Fruit fly (Drosophila melanogaster) whole organism, embryonic: ENCODE data around the gene Pmm2.

Source experiments
- Ada2b ChIP-seq: fragments of 200-800 bp; sonication (Bioruptor generic); IDR thresholded peaks from 2 replicates; pipeline ENCODE4 v1.3.6; 2022; ENCODE audit warnings: missing biosample characterization, missing genetic modification characterization
- C15 ChIP-seq: fragments of 200-800 bp; sonication (Bioruptor generic); IDR thresholded peaks from 3 replicates; pipeline ENCODE4 v1.3.6; 2022; ENCODE audit warnings: missing biosample characterization, missing genetic modification characterization
- CG10147 ChIP-seq: fragments of 200-800 bp; sonication (Bioruptor generic); optimal IDR thresholded peaks from 2 replicates; lab custom pipeline; 2019; ENCODE audit warnings: missing biosample characterization, mild to moderate bottlenecking, missing genetic modification characterization, moderate library complexity
- CG10654 ChIP-seq: fragments of 200-800 bp; sonication (Bioruptor generic); optimal IDR thresholded peaks from 2 replicates; lab custom pipeline; 2016; ENCODE audit warnings: missing biosample characterization, missing genetic modification characterization
- CG12071 ChIP-seq: fragments of 200-800 bp; sonication (Bioruptor generic); optimal IDR thresholded peaks from 3 replicates; lab custom pipeline; 2018; ENCODE audit warnings: missing biosample characterization, mild to moderate bottlenecking, missing genetic modification characterization
- CG12942 ChIP-seq: fragments of 200-800 bp; sonication (Bioruptor generic); optimal IDR thresholded peaks from 3 replicates; lab custom pipeline; 2016; ENCODE audit warnings: missing biosample characterization, missing genetic modification characterization
- CG13296 ChIP-seq: fragments of 200-800 bp; sonication (Bioruptor generic); optimal IDR thresholded peaks from 3 replicates; lab custom pipeline; 2018; ENCODE audit warnings: missing biosample characterization, mild to moderate bottlenecking, missing genetic modification characterization
- CG14441 ChIP-seq: fragments of 200-800 bp; sonication (Bioruptor generic); IDR thresholded peaks from 2 replicates; pipeline ENCODE4 v1.3.6; 2022; ENCODE audit warnings: missing biosample characterization, missing genetic modification characterization
- CG15269 ChIP-seq: fragments of 200-800 bp; sonication (Bioruptor generic); optimal IDR thresholded peaks from 2 replicates; lab custom pipeline; 2018; ENCODE audit warnings: missing biosample characterization, mild to moderate bottlenecking, missing genetic modification characterization, moderate library complexity
- CG15601 ChIP-seq: fragments of 200-800 bp; sonication (Bioruptor generic); optimal IDR thresholded peaks from 3 replicates; lab custom pipeline; 2019; ENCODE audit warnings: missing biosample characterization, mild to moderate bottlenecking, missing genetic modification characterization, moderate library complexity
- CG15696 ChIP-seq: fragments of 200-800 bp; sonication (Bioruptor generic); optimal IDR thresholded peaks from 2 replicates; lab custom pipeline; 2019; ENCODE audit warnings: missing biosample characterization, mild to moderate bottlenecking, missing genetic modification characterization, moderate library complexity
- CG1602 ChIP-seq: fragments of 200-800 bp; sonication (Bioruptor generic); optimal IDR thresholded peaks from 3 replicates; lab custom pipeline; 2016; ENCODE audit warnings: missing biosample characterization, missing genetic modification characterization
- CG1603 ChIP-seq: fragments of 200-800 bp; sonication (Bioruptor generic); optimal IDR thresholded peaks from 2 replicates; lab custom pipeline; 2019; ENCODE audit warnings: missing biosample characterization, mild to moderate bottlenecking, missing genetic modification characterization, moderate library complexity
- CG17359 ChIP-seq: fragments of 200-800 bp; sonication (Bioruptor generic); optimal IDR thresholded peaks from 3 replicates; lab custom pipeline; 2018; ENCODE audit warnings: missing biosample characterization, mild to moderate bottlenecking, missing genetic modification characterization, moderate library complexity
- CG17829 ChIP-seq: fragments of 200-800 bp; optimal IDR thresholded peaks from 2 replicates; lab custom pipeline; 2019; ENCODE audit warnings: missing biosample characterization, mild to moderate bottlenecking, missing genetic modification characterization, moderate library complexity
- CG2712 ChIP-seq: fragments of 200-800 bp; optimal IDR thresholded peaks from 3 replicates; lab custom pipeline; 2019; ENCODE audit warnings: missing biosample characterization, mild to moderate bottlenecking, missing genetic modification characterization, moderate library complexity
- CG31441 ChIP-seq: fragments of 200-800 bp; sonication (Bioruptor generic); IDR thresholded peaks from 2 replicates; pipeline ENCODE4 v1.3.6; 2022; ENCODE audit warnings: missing biosample characterization, missing genetic modification characterization
- CG33213 ChIP-seq: fragments of 200-800 bp; sonication (Bioruptor generic); optimal IDR thresholded peaks from 3 replicates; lab custom pipeline; 2016; ENCODE audit warnings: missing biosample characterization, missing genetic modification characterization
- CG34224 ChIP-seq: fragments of 200-800 bp; sonication (Bioruptor generic); IDR thresholded peaks from 3 replicates; pipeline ENCODE4 v1.3.6; 2022; ENCODE audit warnings: missing biosample characterization, missing genetic modification characterization; ENCODE audit not compliant: partially characterized antibody
- CG5953 ChIP-seq: fragments of 200-800 bp; sonication (Bioruptor generic); IDR thresholded peaks from 2 replicates; pipeline ENCODE4 v1.3.6; 2022; ENCODE audit warnings: missing biosample characterization, missing genetic modification characterization
- CG6791 ChIP-seq: fragments of 200-800 bp; sonication (Bioruptor generic); IDR thresholded peaks from 3 replicates; pipeline ENCODE4 v1.3.6; 2022; ENCODE audit warnings: missing biosample characterization, missing genetic modification characterization; ENCODE audit not compliant: partially characterized antibody
- CG7839 ChIP-seq: fragments of 200-800 bp; sonication (Bioruptor generic); optimal IDR thresholded peaks from 3 replicates; lab custom pipeline; 2018; ENCODE audit warnings: missing biosample characterization, mild to moderate bottlenecking, missing genetic modification characterization, moderate library complexity
- CG7987 ChIP-seq: fragments of 200-800 bp; sonication (Bioruptor generic); optimal IDR thresholded peaks from 2 replicates; lab custom pipeline; 2018; ENCODE audit warnings: missing biosample characterization, mild to moderate bottlenecking, missing genetic modification characterization, moderate library complexity
- CG9932 ChIP-seq: fragments of 200-800 bp; sonication (Bioruptor generic); IDR thresholded peaks from 2 replicates; pipeline ENCODE4 v1.3.6; 2022; ENCODE audit warnings: missing biosample characterization, missing genetic modification characterization
- D19B ChIP-seq: fragments of 200-800 bp; sonication (Bioruptor generic); optimal IDR thresholded peaks from 2 replicates; lab custom pipeline; 2017; ENCODE audit warnings: missing biosample characterization, mild to moderate bottlenecking, missing genetic modification characterization
- Dad ChIP-seq: fragments of 200-800 bp; sonication (Bioruptor generic); optimal IDR thresholded peaks from 3 replicates; lab custom pipeline; 2016; ENCODE audit warnings: missing biosample characterization, missing genetic modification characterization
- Doc3 ChIP-seq: fragments of 200-800 bp; sonication (Bioruptor generic); IDR thresholded peaks from 3 replicates; pipeline ENCODE4 v1.3.6; 2022; ENCODE audit warnings: missing biosample characterization, missing genetic modification characterization; ENCODE audit not compliant: partially characterized antibody
- H2.0 ChIP-seq: fragments of 200-800 bp; sonication (Bioruptor generic); IDR thresholded peaks from 2 replicates; pipeline ENCODE4 v1.3.6; 2022; ENCODE audit warnings: missing biosample characterization, missing genetic modification characterization
- HHEX ChIP-seq: fragments of 200-800 bp; sonication (Bioruptor generic); optimal IDR thresholded peaks from 3 replicates; lab custom pipeline; 2017; ENCODE audit warnings: missing biosample characterization, mild to moderate bottlenecking, missing genetic modification characterization, missing genetic modification reagents
- Jarid2 ChIP-seq: fragments of 200-800 bp; sonication (Bioruptor generic); optimal IDR thresholded peaks from 3 replicates; lab custom pipeline; 2017; ENCODE audit warnings: mild to moderate bottlenecking, missing biosample characterization, missing genetic modification reagents, missing genetic modification characterization
- Max ChIP-seq: fragments of 200-800 bp; sonication (Bioruptor generic); optimal IDR thresholded peaks from 2 replicates; lab custom pipeline; 2016; ENCODE audit warnings: missing biosample characterization, mild to moderate bottlenecking, missing genetic modification characterization
- NFAT ChIP-seq: fragments of 200-800 bp; sonication (Bioruptor generic); IDR thresholded peaks from 2 replicates; pipeline ENCODE4 v1.3.6; 2022; ENCODE audit warnings: missing biosample characterization, missing genetic modification characterization
- Rx ChIP-seq: fragments of 200-800 bp; sonication (Bioruptor generic); IDR thresholded peaks from 2 replicates; pipeline ENCODE4 v1.3.6; 2022; ENCODE audit warnings: missing biosample characterization, missing genetic modification characterization
- Spps ChIP-seq: fragments of 200-800 bp; sonication (Bioruptor generic); optimal IDR thresholded peaks from 2 replicates; lab custom pipeline; 2018; ENCODE audit warnings: missing biosample characterization, mild to moderate bottlenecking, missing genetic modification characterization
- YL-1 ChIP-seq: fragments of 200-800 bp; sonication (Bioruptor generic); optimal IDR thresholded peaks from 3 replicates; lab custom pipeline; 2017; ENCODE audit warnings: missing biosample characterization, mild to moderate bottlenecking, missing genetic modification characterization
- al ChIP-seq: fragments of 200-800 bp; sonication (Bioruptor generic); IDR thresholded peaks from 2 replicates; pipeline ENCODE4 v1.3.6; 2022; ENCODE audit warnings: missing biosample characterization, missing genetic modification characterization
- az2 ChIP-seq: fragments of 200-800 bp; sonication (Bioruptor generic); optimal IDR thresholded peaks from 3 replicates; lab custom pipeline; 2016; ENCODE audit warnings: missing biosample characterization, missing genetic modification characterization
- chn ChIP-seq: fragments of 200-800 bp; sonication (Bioruptor generic); optimal IDR thresholded peaks from 2 replicates; lab custom pipeline; 2016; ENCODE audit warnings: missing biosample characterization, missing genetic modification characterization
- ci ChIP-seq: fragments of 200-800 bp; sonication (Bioruptor generic); IDR thresholded peaks from 3 replicates; pipeline ENCODE4 v1.3.6; 2022; ENCODE audit warnings: missing biosample characterization, missing genetic modification characterization
- dmrt11E ChIP-seq: fragments of 200-800 bp; sonication (Bioruptor generic); optimal IDR thresholded peaks from 3 replicates; lab custom pipeline; 2018; ENCODE audit warnings: missing biosample characterization, mild to moderate bottlenecking, missing genetic modification characterization, moderate library complexity
- lab ChIP-seq: fragments of 200-800 bp; sonication (Bioruptor generic); optimal IDR thresholded peaks from 3 replicates; lab custom pipeline; 2017; ENCODE audit warnings: missing biosample characterization, missing genetic modification characterization, mild to moderate bottlenecking, moderate library complexity, missing genetic modification reagents
- lov ChIP-seq, 2 experiments: fragments of 200-800 bp in 1 of 2; fragments of >200 bp in 1 of 2; sonication (Bioruptor generic) in 1 of 2; IDR thresholded peaks in 1 of 2; optimal IDR thresholded peaks in 1 of 2; 2 replicates in 1 of 2; 3 replicates in 1 of 2; pipeline versions ENCODE4 v1.3.6 to Lab custom; 2017 to 2022; ENCODE audit warnings: missing biosample characterization in 1 of 2, missing genetic modification characterization in 1 of 2
- oc ChIP-seq: fragments of 200-800 bp; sonication (Bioruptor generic); optimal IDR thresholded peaks from 2 replicates; lab custom pipeline; 2018; ENCODE audit warnings: missing biosample characterization, mild to moderate bottlenecking, missing genetic modification characterization, moderate library complexity
- onecut ChIP-seq: fragments of 200-800 bp; sonication (Bioruptor generic); IDR thresholded peaks from 2 replicates; pipeline ENCODE4 v1.3.6; 2022; ENCODE audit warnings: missing biosample characterization, missing genetic modification characterization
- sim ChIP-seq: fragments of 200-800 bp; sonication (Bioruptor generic); IDR thresholded peaks from 2 replicates; pipeline ENCODE4 v1.3.6; 2022; ENCODE audit warnings: missing biosample characterization, missing genetic modification characterization
- tup ChIP-seq: fragments of 200-800 bp; sonication (Bioruptor generic); optimal IDR thresholded peaks from 2 replicates; lab custom pipeline; 2016; ENCODE audit warnings: missing biosample characterization, mild to moderate bottlenecking, missing genetic modification characterization, moderate library complexity
- tx ChIP-seq: fragments of 200-800 bp; sonication (Bioruptor generic); optimal IDR thresholded peaks from 2 replicates; lab custom pipeline; 2016; ENCODE audit warnings: missing biosample characterization, missing genetic modification characterization

Pmm2 gene

DNA sequence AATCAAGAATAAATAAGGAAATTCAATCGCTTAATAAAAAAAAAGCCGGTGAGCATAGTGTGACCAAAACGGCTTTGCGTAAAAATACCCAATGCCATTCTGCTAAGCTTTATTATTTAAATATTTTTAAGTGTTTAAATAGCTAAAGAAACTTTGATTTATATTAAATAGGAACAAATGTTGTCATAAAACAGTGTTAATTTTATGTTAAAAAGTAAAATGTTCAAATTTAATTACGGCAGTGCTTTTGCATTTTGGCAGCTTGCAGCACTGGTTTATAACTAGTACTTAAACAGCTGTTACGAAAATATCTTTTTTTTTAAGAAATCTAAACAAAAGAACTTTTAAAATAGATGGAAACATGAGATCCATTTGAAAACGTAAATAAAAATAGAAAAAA lies 33.1 kb upstream of the Pmm2 start, which contains the start of the genes CG10638 and CG10681 (continued):
- TF ChIP-seq CG15269 (tag; lab: Kevin White, UChicago) (peak; percentile 39), lov (optimal IDR thresholded peaks at IDR 0.05; lab: Kevin White, UChicago) (no peak), lov (GFP tag; IDR thresholded peaks at IDR 0.05; lab: Robert Waterston, UW) (no peak), tup (GFP tag; lab: Kevin White, UChicago) (no peak), CG7987 (GFP tag; lab: Kevin White, UChicago) (no peak), dmrt11E (peak; percentile 8), CG31441 (GFP tag; lab: Robert Waterston, UW) (peak; percentile 50), Ada2b (no peak), CG14441 (GFP tag; lab: Robert Waterston, UW) (no peak), H2.0 (no peak), CG10147 (GFP tag; lab: Kevin White, UChicago) (peak; percentile 36), CG15601 (tag; lab: Kevin White, UChicago) (peak; percentile 31), Max (GFP tag; lab: Kevin White, UChicago) (peak; percentile 65), Rx (no peak), NFAT (GFP tag; lab: Robert Waterston, UW) (no peak), CG1602 (GFP tag; lab: Kevin White, UChicago) (peak; percentile 14), C15 (GFP tag; lab: Robert Waterston, UW) (no peak), CG1603 (tag; lab: Kevin White, UChicago) (peak; percentile 43)

DNA sequence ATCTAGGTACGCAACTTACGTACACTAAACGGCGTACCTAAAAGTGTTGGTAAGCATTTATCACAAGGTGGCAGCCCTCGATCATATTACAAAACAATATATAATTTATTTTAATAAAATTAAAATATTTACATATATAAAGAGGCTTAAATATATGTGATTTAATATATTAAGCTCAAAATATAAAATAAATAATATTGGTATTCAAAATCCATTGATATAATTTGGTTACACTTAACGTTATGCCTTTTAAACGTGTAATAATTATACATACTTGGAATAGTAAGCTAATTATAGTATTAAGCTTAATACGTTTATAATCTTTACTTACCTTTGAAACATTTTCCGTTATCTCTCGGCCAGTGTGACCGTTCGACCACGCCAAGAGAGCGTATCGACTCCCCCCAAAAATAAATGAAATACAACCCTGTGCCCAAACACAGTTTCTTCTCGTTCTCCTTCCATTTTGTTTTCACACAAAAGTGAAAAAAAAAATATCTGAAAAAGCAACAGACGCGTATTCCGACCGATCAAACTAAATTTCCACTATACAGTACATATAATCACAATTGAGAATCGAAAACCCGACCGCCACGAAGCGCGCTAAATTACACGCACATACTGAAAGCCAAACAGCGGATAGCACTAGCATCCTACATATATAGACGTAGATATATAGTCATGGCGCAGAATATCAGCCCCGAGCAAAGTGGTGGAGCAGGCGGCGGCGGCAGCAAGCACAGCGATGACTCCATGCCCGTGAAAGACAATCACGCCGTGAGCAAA lies 30.3 kb upstream of the Pmm2 start, which contains the start of the genes CG10646 and vih:
CG10646 (minus strand) TSS at position 30 of the 786 bp plus-strand sequence.
vih (plus strand) TSS at position 428 of the 786 bp plus-strand sequence.
- TF ChIP-seq CG13296 (GFP tag; lab: Kevin White, UChicago): peak; percentile 60
- no peak for TF ChIP-seq Jarid2 (GFP tag; lab: Kevin White, UChicago)
- TF ChIP-seq CG9932: 0 out of 2 replicates have a peak, but pooled peaks have one; percentile 46
- TF ChIP-seq CG5953 (GFP tag; lab: Robert Waterston, UW): no peak
- peak; percentile 56 for TF ChIP-seq dmrt11E
- TF ChIP-seq Spps (tag; lab: Kevin White, UChicago): peak; percentile 7
- 0 out of 2 replicates have a peak, but pooled peaks have one; percentile 29 for TF ChIP-seq al (GFP tag; lab: Robert Waterston, UW)
- TF ChIP-seq onecut (GFP tag; lab: Robert Waterston, UW): peak; percentile 58
- TF ChIP-seq Doc3 (GFP tag; lab: Robert Waterston, UW): no peak; the same call in 2 of the 3 replicates
- TF ChIP-seq CG12942: peak; percentile 7
- TF ChIP-seq tx (GFP tag; lab: Kevin White, UChicago): no peak
- TF ChIP-seq CG2712: peak; percentile 73
- TF ChIP-seq chn (GFP tag; lab: Kevin White, UChicago): peak; percentile 25
- TF ChIP-seq CG12071: no peak
- TF ChIP-seq ci (GFP tag; lab: Robert Waterston, UW): 0 out of 3 replicates have a peak, but pooled peaks have one; percentile 6
- peak; percentile 9 for TF ChIP-seq CG15696 (tag; lab: Kevin White, UChicago)
- TF ChIP-seq CG34224 (GFP tag; lab: Robert Waterston, UW): 0 out of 3 replicates have a peak, but pooled peaks have one; percentile 25
- TF ChIP-seq lab (GFP tag; lab: Kevin White, UChicago): peak; percentile 57
- peak; percentile 76 for TF ChIP-seq CG17359 (tag; lab: Kevin White, UChicago)
- TF ChIP-seq CG7839 (tag; lab: Kevin White, UChicago): peak; percentile 53
- peak; percentile 88 for TF ChIP-seq YL-1
- TF ChIP-seq az2 (GFP tag; lab: Kevin White, UChicago): peak; percentile 54
- no peak for TF ChIP-seq CG6791 (GFP tag; lab: Robert Waterston, UW)
- peak; percentile 58 for TF ChIP-seq HHEX (GFP tag; lab: Kevin White, UChicago)
- TF ChIP-seq oc (tag; lab: Kevin White, UChicago): peak; percentile 11
- peak; percentile 70 for TF ChIP-seq CG17829 (tag; lab: Kevin White, UChicago)
- no peak for TF ChIP-seq sim (GFP tag; lab: Robert Waterston, UW)
- TF ChIP-seq Dad (GFP tag; lab: Kevin White, UChicago): peak; percentile 24
- no peak for TF ChIP-seq D19B (GFP tag; lab: Kevin White, UChicago)
- TF ChIP-seq CG10654 (GFP tag; lab: Kevin White, UChicago): peak; percentile 79
- TF ChIP-seq CG33213 (GFP tag; lab: Kevin White, UChicago): peak; percentile 20
